Worm (Caenorhabditis elegans): ENCODE data around the gene srh-56.

DNA sequence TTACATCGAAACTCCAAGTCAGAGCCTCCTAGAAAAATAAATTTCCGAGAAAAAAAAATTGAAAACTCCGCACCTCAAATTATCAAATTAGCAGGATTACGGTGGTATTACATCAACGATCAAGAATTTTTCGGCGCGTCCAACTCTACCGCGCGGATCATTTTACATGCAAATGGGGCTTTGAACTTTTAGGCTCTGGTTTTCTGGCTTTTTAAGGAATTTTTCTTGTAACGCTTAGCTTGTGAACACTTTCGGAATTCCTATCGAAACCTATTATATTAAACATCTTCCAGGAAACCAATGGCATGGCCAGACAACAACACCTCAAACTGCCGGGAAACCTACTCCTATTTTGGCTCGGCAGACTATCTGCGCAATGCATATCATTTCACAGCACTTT lies at the start of gene srh-56:
- no peak for TF ChIP-seq nfya-1 (tag; optimal IDR thresholded peaks at IDR 0.05; ENCODE audit: borderline replicate concordance, insufficient read depth)
- TF ChIP-seq dpl-1 (GFP tag; optimal IDR thresholded peaks at IDR 0.05), result no peak
- no peak for TF ChIP-seq aptf-3 (GFP tag; IDR thresholded peaks at IDR 0.05)
- TF ChIP-seq him-1 (tag; optimal IDR thresholded peaks at IDR 0.05), result no peak
